Worm (Caenorhabditis elegans) whole organism, L4/young adult: ENCODE measurements around the gene spl-1.

ENCODE experiments used
- W03F9.2 ChIP-seq: fragments of 150-350 bp; optimal IDR thresholded peaks from 2 replicates; lab custom pipeline; 2014; ENCODE audit warnings: missing biosample characterization, missing genetic modification characterization
- dao-5 ChIP-seq: sonication (generic microtip); optimal IDR thresholded peaks from 2 replicates; lab custom pipeline; 2016; ENCODE audit warnings: missing genotype, missing genetic modification characterization, moderate library complexity, missing compliant biosample characterization
- him-1 ChIP-seq: sonication (generic microtip); optimal IDR thresholded peaks from 2 replicates; lab custom pipeline; 2016; ENCODE audit warnings: missing genotype, missing genetic modification reagents, missing genetic modification characterization, missing compliant biosample characterization

spl-1 gene

DNA sequence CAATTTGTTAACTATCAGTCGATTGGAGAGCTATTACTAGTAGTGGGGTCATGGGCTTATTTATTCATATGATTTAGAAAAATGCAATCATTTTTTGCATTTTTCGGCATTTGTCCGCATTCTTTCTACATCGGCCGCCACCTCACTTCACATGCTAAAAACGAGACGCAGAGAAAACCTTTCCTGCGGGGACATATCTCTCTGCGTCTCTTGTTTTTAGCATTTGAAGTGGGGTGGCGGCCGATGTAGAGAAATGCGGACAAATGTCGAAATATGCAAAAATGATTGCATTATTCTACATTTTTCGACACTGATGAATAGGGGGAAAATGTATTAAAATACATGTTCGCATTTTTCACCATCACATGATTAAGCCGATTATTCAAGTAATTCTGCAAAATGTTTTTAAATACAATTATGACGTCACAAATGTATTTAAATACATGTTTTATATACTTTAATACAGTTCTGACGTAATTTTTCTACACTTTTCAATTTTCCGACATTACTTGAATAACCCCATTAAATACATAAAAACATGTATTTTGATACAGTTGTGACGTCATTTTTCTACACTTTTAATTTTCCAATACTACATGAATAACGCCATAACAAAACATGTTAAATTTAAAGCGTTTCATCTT is 10.7 kb downstream of the spl-1 start:
- no peak for TF ChIP-seq dao-5 (tag; lab: Kevin White, UChicago)
- no peak for TF ChIP-seq him-1 (tag; lab: Kevin White, UChicago)
- no peak for TF ChIP-seq W03F9.2

DNA sequence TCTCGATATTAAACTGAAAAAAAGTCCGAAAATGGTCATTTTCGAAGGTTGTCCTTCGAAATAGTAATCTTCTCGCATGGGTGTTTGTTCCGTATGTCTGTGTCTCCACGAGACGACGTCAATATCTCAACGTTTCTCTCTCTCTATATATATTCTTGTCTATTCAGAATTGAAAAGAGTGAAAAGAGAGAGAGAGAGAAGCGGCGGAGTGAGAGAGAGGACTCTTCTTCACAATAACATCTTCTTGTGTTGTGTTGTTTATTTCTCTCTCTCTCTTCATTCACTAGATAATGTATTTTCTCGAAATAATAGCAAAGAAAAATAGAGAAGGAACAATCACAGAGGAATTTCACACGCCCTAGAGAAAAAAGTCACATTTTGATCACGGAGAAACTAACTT is 16.6 kb downstream of the spl-1 start:
- TF ChIP-seq W03F9.2 (no peak), dao-5 (tag; lab: Kevin White, UChicago) (no peak)

- no peak for TF ChIP-seq dao-5 (tag; lab: Kevin White, UChicago)
- TF ChIP-seq him-1 (tag; lab: Kevin White, UChicago), result no peak
- TF ChIP-seq W03F9.2, result no peak
Measured at ce11 chrIV:364983-365382, 18.0 kb downstream of the spl-1 start.

- TF ChIP-seq W03F9.2, result no peak
- TF ChIP-seq him-1 (tag; lab: Kevin White, UChicago), result no peak
- no peak for TF ChIP-seq dao-5 (tag; lab: Kevin White, UChicago)
Measured at ce11 chrIV:343279-343678, 39.7 kb downstream of the spl-1 start.

DNA sequence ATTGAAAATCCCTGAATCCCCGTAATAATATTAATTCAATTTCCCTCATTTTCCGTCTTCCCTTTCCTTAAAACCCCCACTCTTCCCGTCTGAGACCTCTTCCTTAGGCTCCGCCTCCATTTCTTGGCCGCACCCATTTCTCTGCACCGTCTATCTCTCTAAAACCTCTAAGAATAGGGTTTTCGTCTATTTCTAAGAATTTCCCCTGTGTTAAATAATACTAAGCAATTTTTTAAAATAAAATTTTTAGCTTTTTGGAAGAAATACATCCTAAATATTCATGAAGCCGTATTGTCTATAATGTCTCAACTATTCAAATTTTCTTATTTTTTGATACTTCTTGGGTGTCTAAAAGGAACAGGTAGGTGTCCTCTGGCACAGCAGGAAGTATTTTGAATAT is 43.5 kb downstream of the spl-1 start, which contains the start of gene cdh-8:
Gene cdh-8 (plus strand): TSS at position 301 of the 400 bp plus-strand sequence.
- TF ChIP-seq W03F9.2, result no peak
- no peak for TF ChIP-seq him-1 (tag; lab: Kevin White, UChicago)
- no peak for TF ChIP-seq dao-5 (tag; lab: Kevin White, UChicago)

ce11 chrIV:338192-338831 is 44.7 kb downstream of the spl-1 start:
- TF ChIP-seq dao-5 (tag; lab: Kevin White, UChicago) (no peak), W03F9.2 (no peak), him-1 (tag; lab: Kevin White, UChicago) (no peak)

DNA sequence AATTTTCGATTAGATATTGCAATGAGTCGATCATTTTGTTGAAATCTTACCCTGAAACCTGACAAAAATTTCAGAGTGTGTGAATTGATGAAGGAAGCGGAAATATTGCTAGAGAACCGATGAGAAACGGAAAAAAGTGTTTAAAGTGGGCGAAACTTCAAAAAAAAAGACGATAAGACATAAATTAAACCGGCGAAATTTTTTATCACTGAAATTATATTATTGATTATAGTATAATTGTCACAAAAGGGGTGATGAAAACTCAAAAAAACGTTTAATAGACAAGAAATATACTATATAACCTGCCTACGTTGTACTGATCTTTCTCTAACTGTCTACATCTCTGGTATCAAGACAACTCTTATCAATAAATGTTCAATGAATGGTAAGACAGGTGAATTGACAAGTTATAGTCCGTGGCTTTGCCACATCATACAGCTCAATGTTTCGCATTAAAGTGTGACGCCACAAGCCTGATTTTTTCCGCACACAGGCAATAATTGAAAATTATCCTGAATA is 45.8 kb downstream of the spl-1 start, which contains the start of gene pxmp-4:
Gene pxmp-4 (minus strand): TSS at position 51 of the 519 bp plus-strand sequence.
- peak; percentile 41 for TF ChIP-seq W03F9.2
- no peak for TF ChIP-seq dao-5 (tag; lab: Kevin White, UChicago)

- no peak for TF ChIP-seq W03F9.2
- TF ChIP-seq him-1 (tag; lab: Kevin White, UChicago), result no peak
- TF ChIP-seq dao-5 (tag; lab: Kevin White, UChicago), result no peak
Measured at ce11 chrIV:330523-330922, 52.5 kb downstream of the spl-1 start, which contains the start of gene F18F11.4. Gene F18F11.4 (plus strand): TSS chrIV:330823.
